Worm (Caenorhabditis elegans): ENCODE results near the gene chhy-1.

Gene chhy-1

ce11 chrII:8650644-8651159 lies 33.3 kb upstream of the chhy-1 start, which contains the start of gene pyr-1:
TSS of gene pyr-1 (plus strand) at chrII:8651109.
- TF ChIP-seq egl-27 (tag; optimal IDR thresholded peaks at IDR 0.05) = no peak
- no peak for TF ChIP-seq ces-1 (GFP tag; optimal IDR thresholded peaks at IDR 0.05)
- no peak for TF ChIP-seq lin-15B (tag; optimal IDR thresholded peaks at IDR 0.05)
- no peak for TF ChIP-seq nhr-11 (tag; optimal IDR thresholded peaks at IDR 0.05)
- no peak for TF ChIP-seq unc-98 (GFP tag; IDR thresholded peaks at IDR 0.05)
- no peak for TF ChIP-seq mdl-1 (tag; optimal IDR thresholded peaks at IDR 0.05)
- TF ChIP-seq nhr-12 (tag; optimal IDR thresholded peaks at IDR 0.05) = no peak
- no peak for TF ChIP-seq ceh-63 (GFP tag; optimal IDR thresholded peaks at IDR 0.05)
- peak; percentile 58 for TF ChIP-seq nhr-20 (tag; optimal IDR thresholded peaks at IDR 0.05)
- no peak for TF ChIP-seq snpc-4 (tag; optimal IDR thresholded peaks at IDR 0.05)
- TF ChIP-seq unc-130 (tag; optimal IDR thresholded peaks at IDR 0.05) = no peak
- TF ChIP-seq elt-2 (tag; optimal IDR thresholded peaks at IDR 0.05) = no peak
- no peak for TF ChIP-seq lir-3 (tag; optimal IDR thresholded peaks at IDR 0.05; ENCODE audit: poor library complexity)
- TF ChIP-seq mep-1 (tag; optimal IDR thresholded peaks at IDR 0.05) = peak; percentile 59
- TF ChIP-seq C34B4.2 (tag; optimal IDR thresholded peaks at IDR 0.05) = no peak
- TF ChIP-seq C16A3.4 (tag; optimal IDR thresholded peaks at IDR 0.05) = peak; percentile 52
- TF ChIP-seq fos-1 (tag; optimal IDR thresholded peaks at IDR 0.05) = no peak
- no peak for TF ChIP-seq fkh-8 (tag; optimal IDR thresholded peaks at IDR 0.05)
- peak in 1 of 2 experiments; percentile 17 for TF ChIP-seq efl-1 (optimal IDR thresholded peaks at IDR 0.05)
- peak in 1 of 2 experiments; percentile 92 for TF ChIP-seq efl-1 (GFP tag; optimal IDR thresholded peaks at IDR 0.05 in 1 of 2)
- TF ChIP-seq dpl-1 (GFP tag; optimal IDR thresholded peaks at IDR 0.05) = peak in 2 of 3 experiments; percentile 4 to 8
- no peak for TF ChIP-seq ceh-88 (GFP tag; IDR thresholded peaks at IDR 0.05)
- peak in 1 of 2 experiments; percentile 58 for TF ChIP-seq lin-35 (GFP tag; optimal IDR thresholded peaks at IDR 0.05)
- no peak for TF ChIP-seq nhr-47 (tag; optimal IDR thresholded peaks at IDR 0.05)
- TF ChIP-seq elt-3 (tag; optimal IDR thresholded peaks at IDR 0.05) = peak in 2 of 6 experiments; percentile 44 to 91
- TF ChIP-seq ceh-82 (tag; optimal IDR thresholded peaks at IDR 0.05) = no peak
- TF ChIP-seq xbp-1 (tag; optimal IDR thresholded peaks at IDR 0.05) = no peak
- TF ChIP-seq ets-5 (GFP tag; IDR thresholded peaks at IDR 0.05) = no peak
- peak; percentile 72 for TF ChIP-seq lin-14 (GFP tag; optimal IDR thresholded peaks at IDR 0.05)
- TF ChIP-seq hpl-2 (GFP tag; optimal IDR thresholded peaks at IDR 0.05) = no peak
- TF ChIP-seq alr-1 (tag; optimal IDR thresholded peaks at IDR 0.05; ENCODE audit: borderline replicate concordance) = no peak
- no peak for TF ChIP-seq nhr-77 (tag; optimal IDR thresholded peaks at IDR 0.05)
- peak; percentile 30 for TF ChIP-seq rnt-1 (tag; optimal IDR thresholded peaks at IDR 0.05)
- TF ChIP-seq blmp-1 (tag; optimal IDR thresholded peaks at IDR 0.05) = no peak
- no peak for TF ChIP-seq nhr-90 (tag; optimal IDR thresholded peaks at IDR 0.05; ENCODE audit: poor library complexity)
- TF ChIP-seq skn-1 (tag; optimal IDR thresholded peaks at IDR 0.05) = no peak
- TF ChIP-seq F16B12.6 (tag; optimal IDR thresholded peaks at IDR 0.05) = peak; percentile 13
- TF ChIP-seq egl-13 (tag; optimal IDR thresholded peaks at IDR 0.05) = no peak
- no peak for TF ChIP-seq efl-3 (GFP tag; optimal IDR thresholded peaks at IDR 0.05)
- no peak for TF ChIP-seq fkh-10 (GFP tag; optimal IDR thresholded peaks at IDR 0.05)
- TF ChIP-seq zag-1 (tag; optimal IDR thresholded peaks at IDR 0.05) = no peak
- TF ChIP-seq nhr-85 (tag) = no peak
- TF ChIP-seq lin-39 (tag; optimal IDR thresholded peaks at IDR 0.05) = no peak
- no peak for TF ChIP-seq lin-13 (GFP tag; optimal IDR thresholded peaks at IDR 0.05)
- no peak for TF ChIP-seq unc-86 (tag; optimal IDR thresholded peaks at IDR 0.05)
- no peak for TF ChIP-seq jun-1 (tag; optimal IDR thresholded peaks at IDR 0.05)
- TF ChIP-seq sox-4 (tag; optimal IDR thresholded peaks at IDR 0.05) = no peak
- TF ChIP-seq ceh-90 (tag; optimal IDR thresholded peaks at IDR 0.05) = no peak
- TF ChIP-seq snu-23 (GFP tag; optimal IDR thresholded peaks at IDR 0.05) = no peak
- TF ChIP-seq mef-2 (tag; optimal IDR thresholded peaks at IDR 0.05) = no peak

Measured in whole organism, L1 larva.